Worm (Caenorhabditis elegans): ENCODE data around the gene ugt-64.

ce11 chrV:3490435-3490834, 15.7 kb downstream of the ugt-64 start, which contains the start of gene srbc-36:
- TF ChIP-seq cog-1 (tag; optimal IDR thresholded peaks at IDR 0.05) = no peak
- TF ChIP-seq tab-1 (GFP tag; IDR thresholded peaks at IDR 0.05) = no peak
- no peak for TF ChIP-seq med-1 (GFP tag; optimal IDR thresholded peaks at IDR 0.05; ENCODE audit: insufficient read depth)
- no peak for TF ChIP-seq ref-1 (GFP tag; conservative IDR thresholded peaks at IDR 0.05)
- no peak for TF ChIP-seq klf-2 (GFP tag; conservative IDR thresholded peaks at IDR 0.05)
- TF ChIP-seq ztf-29 (GFP tag; IDR thresholded peaks at IDR 0.05) = no peak
- no peak for TF ChIP-seq ztf-23 (GFP tag; IDR thresholded peaks at IDR 0.05)
- no peak for TF ChIP-seq flt-1 (GFP tag; IDR thresholded peaks at IDR 0.05)
- no peak for TF ChIP-seq T22C8.4 (GFP tag; IDR thresholded peaks at IDR 0.05)

All from whole organism, midembryonic.